Worm (Caenorhabditis elegans): ENCODE data around the gene C30G12.2.

ce11 chrII:7305558-7305957, 15.3 kb downstream of the C30G12.2 start, which contains the start of gene brf-1:
- TF ChIP-seq unc-62 (GFP tag; optimal IDR thresholded peaks at IDR 0.05) (no peak), lin-15B (tag; optimal IDR thresholded peaks at IDR 0.05) (no peak), lin-39 (tag; optimal IDR thresholded peaks at IDR 0.05) (no peak)
